Worm (Caenorhabditis elegans) whole organism, late embryonic: ENCODE data around the gene Y62F5A.12.

Experiments used
- C08G9.2 ChIP-seq: sonication (generic microtip); optimal IDR thresholded peaks from 2 replicates; lab custom pipeline; 2016; ENCODE audit warnings: mild to moderate bottlenecking, missing genetic modification characterization, moderate library complexity, missing compliant biosample characterization
- C38D4.7 ChIP-seq: fragments of 200-800 bp; sonication (Bioruptor generic); optimal IDR thresholded peaks from 2 replicates; lab custom pipeline; 2018; ENCODE audit warnings: mild to moderate bottlenecking, missing genetic modification characterization, moderate library complexity, missing compliant biosample characterization
- F13H6.1 ChIP-seq: sonication (generic microtip); optimal IDR thresholded peaks from 2 replicates; lab custom pipeline; 2016; ENCODE audit warnings: missing genetic modification characterization, missing compliant biosample characterization
- T23F11.4 ChIP-seq: fragments of 200-800 bp; sonication (Bioruptor generic); optimal IDR thresholded peaks from 2 replicates; lab custom pipeline; 2018; ENCODE audit warnings: mild to moderate bottlenecking, missing genetic modification characterization, missing compliant biosample characterization
- Y22D7AL.16 ChIP-seq: sonication (generic microtip); optimal IDR thresholded peaks from 2 replicates; lab custom pipeline; 2016; ENCODE audit warnings: missing genetic modification characterization, missing compliant biosample characterization
- ahr-1 ChIP-seq: sonication (generic microtip); optimal IDR thresholded peaks from 2 replicates; lab custom pipeline; 2016; ENCODE audit warnings: missing genetic modification characterization, missing compliant biosample characterization
- ama-1 ChIP-seq: fragments of 150-350 bp; optimal IDR thresholded peaks from 2 replicates; lab custom pipeline; 2014
- ceh-14 ChIP-seq: sonication (generic microtip); optimal IDR thresholded peaks from 2 replicates; lab custom pipeline; 2016; ENCODE audit warnings: missing genotype, missing genetic modification characterization, missing compliant biosample characterization
- ceh-22 ChIP-seq: sonication (generic microtip); optimal IDR thresholded peaks from 2 replicates; lab custom pipeline; 2017; ENCODE audit warnings: missing biosample characterization, missing genetic modification characterization
- ceh-24 ChIP-seq: sonication (generic microtip); optimal IDR thresholded peaks from 2 replicates; lab custom pipeline; 2016; ENCODE audit warnings: mild to moderate bottlenecking, missing genetic modification characterization, missing compliant biosample characterization
- ceh-30 ChIP-seq: fragments of 150-350 bp; optimal IDR thresholded peaks from 2 replicates; lab custom pipeline; 2014; ENCODE audit warnings: missing biosample characterization, missing genetic modification characterization
- ceh-34 ChIP-seq: sonication (generic microtip); optimal IDR thresholded peaks from 2 replicates; lab custom pipeline; 2016; ENCODE audit warnings: mild to moderate bottlenecking, missing genetic modification characterization, missing compliant biosample characterization
- ceh-48 ChIP-seq: sonication (generic microtip); optimal IDR thresholded peaks from 2 replicates; lab custom pipeline; 2016; ENCODE audit warnings: missing genetic modification characterization, inconsistent platforms, missing compliant biosample characterization
- ceh-6 ChIP-seq: fragments of 200-800 bp; sonication (Bioruptor generic); optimal IDR thresholded peaks from 2 replicates; lab custom pipeline; 2018; ENCODE audit warnings: mild to moderate bottlenecking, missing genetic modification characterization, missing compliant biosample characterization
- ceh-9 ChIP-seq: sonication (generic microtip); optimal IDR thresholded peaks from 2 replicates; lab custom pipeline; 2016; ENCODE audit warnings: mild to moderate bottlenecking, missing genetic modification characterization, inconsistent platforms, missing compliant biosample characterization
- che-1 ChIP-seq: sonication (generic microtip); optimal IDR thresholded peaks from 2 replicates; lab custom pipeline; 2016; ENCODE audit warnings: mild to moderate bottlenecking, missing genetic modification characterization, missing compliant biosample characterization
- dmd-4 ChIP-seq: sonication (generic microtip); optimal IDR thresholded peaks from 2 replicates; lab custom pipeline; 2016; ENCODE audit warnings: borderline replicate concordance, missing genetic modification characterization, missing compliant biosample characterization
- elt-4 ChIP-seq: sonication (generic microtip); optimal IDR thresholded peaks from 2 replicates; lab custom pipeline; 2016; ENCODE audit warnings: missing genetic modification characterization, missing compliant biosample characterization
- ets-4 ChIP-seq: sonication (generic microtip); optimal IDR thresholded peaks from 2 replicates; lab custom pipeline; 2016; ENCODE audit warnings: missing genetic modification characterization, missing compliant biosample characterization
- eyg-1 ChIP-seq: sonication (generic microtip); optimal IDR thresholded peaks from 2 replicates; lab custom pipeline; 2016; ENCODE audit warnings: missing genotype, missing genetic modification characterization, missing compliant biosample characterization
- fkh-10 ChIP-seq: fragments of 150-350 bp; optimal IDR thresholded peaks from 2 replicates; lab custom pipeline; 2014; ENCODE audit warnings: missing biosample characterization, missing genetic modification reagents, missing genetic modification characterization
- fkh-6 ChIP-seq: sonication (generic microtip); optimal IDR thresholded peaks from 2 replicates; lab custom pipeline; 2016; ENCODE audit warnings: missing genetic modification characterization, missing compliant biosample characterization
- gmeb-2 ChIP-seq: sonication (generic microtip); optimal IDR thresholded peaks from 2 replicates; lab custom pipeline; 2016; ENCODE audit warnings: missing genetic modification characterization, inconsistent platforms, missing compliant biosample characterization
- hlh-13 ChIP-seq: fragments of 200-800 bp; sonication (Bioruptor generic); optimal IDR thresholded peaks from 2 replicates; lab custom pipeline; 2018; ENCODE audit warnings: mild to moderate bottlenecking, missing genetic modification characterization, missing compliant biosample characterization
- hlh-15 ChIP-seq: sonication (generic microtip); optimal IDR thresholded peaks from 2 replicates; lab custom pipeline; 2016; ENCODE audit warnings: missing genetic modification characterization, missing compliant biosample characterization
- hlh-30 ChIP-seq: sonication (generic microtip); optimal IDR thresholded peaks from 2 replicates; lab custom pipeline; 2017; ENCODE audit warnings: antibody characterized with exemption, missing genetic modification characterization, missing compliant biosample characterization; ENCODE audit not compliant: insufficient read depth
- hlh-6 ChIP-seq: sonication (generic microtip); optimal IDR thresholded peaks from 2 replicates; lab custom pipeline; 2016; ENCODE audit warnings: missing genotype, missing genetic modification characterization, missing compliant biosample characterization
- lin-11 ChIP-seq: fragments of 200-800 bp; sonication (Bioruptor generic); optimal IDR thresholded peaks from 2 replicates; lab custom pipeline; 2018; ENCODE audit warnings: mild to moderate bottlenecking, missing genetic modification characterization, missing compliant biosample characterization
- nfya-1 ChIP-seq: sonication (generic microtip); optimal IDR thresholded peaks from 2 replicates; lab custom pipeline; 2017; ENCODE audit warnings: missing genetic modification characterization, mild to moderate bottlenecking, missing compliant biosample characterization, antibody characterized with exemption, moderate library complexity
- nhr-11 ChIP-seq: fragments of 150-350 bp; optimal IDR thresholded peaks from 2 replicates; lab custom pipeline; 2014; ENCODE audit warnings: missing biosample characterization, missing genetic modification characterization
- odd-2 ChIP-seq: sonication (generic microtip); optimal IDR thresholded peaks from 2 replicates; lab custom pipeline; 2017; ENCODE audit warnings: antibody characterized with exemption, mild to moderate bottlenecking, missing genetic modification characterization, missing compliant biosample characterization
- pag-3 ChIP-seq: sonication (generic microtip); optimal IDR thresholded peaks from 2 replicates; lab custom pipeline; 2016; ENCODE audit warnings: missing compliant biosample characterization, missing genetic modification characterization, borderline replicate concordance
- pax-1 ChIP-seq: fragments of 150-350 bp; optimal IDR thresholded peaks from 2 replicates; lab custom pipeline; 2014; ENCODE audit warnings: missing biosample characterization, missing genetic modification characterization
- pha-2 ChIP-seq: sonication (generic microtip); optimal IDR thresholded peaks from 2 replicates; lab custom pipeline; 2017; ENCODE audit warnings: mild to moderate bottlenecking, missing genetic modification characterization, missing compliant biosample characterization
- sdc-2 ChIP-seq: sonication (generic microtip); optimal IDR thresholded peaks from 2 replicates; lab custom pipeline; 2016; ENCODE audit warnings: missing genotype, missing genetic modification characterization, missing compliant biosample characterization
- syd-9 ChIP-seq: sonication (generic microtip); optimal IDR thresholded peaks from 2 replicates; lab custom pipeline; 2016; ENCODE audit warnings: mild to moderate bottlenecking, missing genetic modification characterization, moderate library complexity, missing compliant biosample characterization
- tbx-7 ChIP-seq: sonication (generic microtip); optimal IDR thresholded peaks from 2 replicates; lab custom pipeline; 2016; ENCODE audit warnings: missing genotype, missing genetic modification characterization, missing compliant biosample characterization
- unc-86 ChIP-seq: sonication (generic microtip); optimal IDR thresholded peaks from 2 replicates; lab custom pipeline; 2016; ENCODE audit warnings: missing genetic modification characterization, missing compliant biosample characterization

Gene Y62F5A.12

DNA sequence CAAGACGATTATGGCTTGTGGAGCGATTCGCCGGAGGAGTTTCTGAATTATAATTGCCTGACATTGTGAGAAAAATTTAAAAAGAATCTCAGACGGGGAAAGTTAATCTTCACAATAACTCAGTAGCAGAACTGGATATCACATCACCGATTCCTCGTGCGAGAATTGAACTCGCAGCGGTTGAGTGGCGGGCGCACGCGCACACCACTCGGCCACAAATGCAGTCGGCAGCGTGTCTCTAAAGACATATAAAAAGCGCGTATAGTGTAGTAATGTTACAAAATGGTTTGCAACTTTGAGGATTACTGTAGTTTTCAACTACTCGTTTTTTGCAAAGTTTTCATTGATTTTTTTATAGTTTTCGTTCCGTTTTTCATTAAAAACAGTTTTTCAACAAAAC, 49.7 kb downstream of the Y62F5A.12 start (continued):
- TF ChIP-seq nhr-11 (tag; lab: Kevin White, UChicago), result no peak
- peak; percentile 96 for TF ChIP-seq hlh-15 (tag; lab: Kevin White, UChicago)
- peak; percentile 53 for TF ChIP-seq elt-4 (tag; lab: Kevin White, UChicago)
- peak; percentile 95 for TF ChIP-seq ceh-9 (tag; lab: Kevin White, UChicago)
- TF ChIP-seq C08G9.2, result peak; percentile 85
- TF ChIP-seq ama-1 (lab: Kevin White, UChicago), result no peak
- TF ChIP-seq fkh-6 (tag; lab: Kevin White, UChicago), result peak; percentile 96
- peak; percentile 97 for TF ChIP-seq syd-9 (tag; lab: Kevin White, UChicago)
- TF ChIP-seq sdc-2 (tag; lab: Kevin White, UChicago), result peak; percentile 86
- peak; percentile 81 for TF ChIP-seq nfya-1 (tag; lab: Kevin White, UChicago)
- peak; percentile 96 for TF ChIP-seq C38D4.7 (GFP tag; lab: Kevin White, UChicago)
- peak; percentile 78 for TF ChIP-seq hlh-30 (tag; lab: Kevin White, UChicago)
- TF ChIP-seq F13H6.1 (tag; lab: Kevin White, UChicago), result peak; percentile 95
- TF ChIP-seq odd-2 (tag; lab: Kevin White, UChicago), result peak; percentile 80
- peak; percentile 35 for TF ChIP-seq tbx-7 (tag; lab: Kevin White, UChicago)
- peak; percentile 80 for TF ChIP-seq pag-3 (tag; lab: Kevin White, UChicago)
- TF ChIP-seq gmeb-2 (tag; lab: Kevin White, UChicago), result peak; percentile 97
- TF ChIP-seq pax-1 (tag; lab: Kevin White, UChicago), result no peak
- TF ChIP-seq pha-2 (tag; lab: Kevin White, UChicago), result peak; percentile 94
- peak; percentile 89 for TF ChIP-seq ahr-1 (tag; lab: Kevin White, UChicago)
- TF ChIP-seq fkh-10 (GFP tag; lab: Kevin White, UChicago), result no peak
- peak; percentile 94 for TF ChIP-seq ceh-14 (tag; lab: Kevin White, UChicago)
- TF ChIP-seq ets-4 (tag; lab: Kevin White, UChicago), result peak; percentile 56
- TF ChIP-seq ceh-6 (GFP tag; lab: Kevin White, UChicago), result peak; percentile 96
- TF ChIP-seq che-1, result peak; percentile 96
- peak; percentile 93 for TF ChIP-seq hlh-13 (GFP tag; lab: Kevin White, UChicago)
- peak; percentile 94 for TF ChIP-seq T23F11.4 (GFP tag; lab: Kevin White, UChicago)
- peak; percentile 98 for TF ChIP-seq Y22D7AL.16
- peak; percentile 95 for TF ChIP-seq eyg-1 (tag; lab: Kevin White, UChicago)
- peak; percentile 72 for TF ChIP-seq ceh-30 (tag; lab: Kevin White, UChicago)
- TF ChIP-seq unc-86, result peak; percentile 93
- TF ChIP-seq lin-11 (tag; lab: Kevin White, UChicago), result peak; percentile 94
- TF ChIP-seq hlh-6, result peak; percentile 96
- peak; percentile 94 for TF ChIP-seq ceh-48 (tag; lab: Kevin White, UChicago)
- peak; percentile 97 for TF ChIP-seq ceh-24 (tag; lab: Kevin White, UChicago)
- TF ChIP-seq ceh-34 (tag; lab: Kevin White, UChicago), result peak; percentile 96
- TF ChIP-seq dmd-4 (tag; lab: Kevin White, UChicago), result peak; percentile 90
- TF ChIP-seq ceh-22 (tag; lab: Kevin White, UChicago), result peak; percentile 26
